Fruit fly (Drosophila melanogaster): Measurements from ENCODE around the gene CG8031.

dm6 chr3R:12964043-12964442 lies 47.1 kb downstream of the CG8031 start:
- TF ChIP-seq cnc (optimal IDR thresholded peaks at IDR 0.05): no peak
- no peak for TF ChIP-seq CG7101 (tag; optimal IDR thresholded peaks at IDR 0.05)
- no peak for TF ChIP-seq kay (GFP tag; ENCODE audit: borderline replicate concordance)
- TF ChIP-seq ovo (GFP tag; optimal IDR thresholded peaks at IDR 0.05): no peak
- TF ChIP-seq tj (GFP tag; optimal IDR thresholded peaks at IDR 0.05): no peak
